Worm (Caenorhabditis elegans) whole organism, young adult: ENCODE measurements around the gene Y71H2B.8.

Source experiments
- B0261.1 ChIP-seq: sonication (generic microtip); optimal IDR thresholded peaks from 2 replicates; lab custom pipeline; 2016; ENCODE audit warnings: mild to moderate bottlenecking, missing genetic modification characterization, moderate library complexity, missing compliant biosample characterization
- C06A6.2 ChIP-seq: fragments of 200-800 bp; sonication (Bioruptor generic); conservative IDR thresholded peaks from 2 replicates; pipeline ENCODE4 v1.3.6; 2022; ENCODE audit warnings: missing genetic modification characterization, missing compliant biosample characterization
- C17E4.6 ChIP-seq: fragments of 200-800 bp; sonication (Bioruptor generic); IDR thresholded peaks from 2 replicates; pipeline ENCODE4 v1.3.6; 2022; ENCODE audit warnings: missing genetic modification reagents, missing genetic modification characterization, missing compliant biosample characterization
- D2030.7 ChIP-seq: fragments of 200-800 bp; sonication (Bioruptor generic); IDR thresholded peaks from 2 replicates; pipeline ENCODE4 v1.3.6; 2022; ENCODE audit warnings: missing genetic modification reagents, missing genetic modification characterization, missing compliant biosample characterization
- F22D6.2 ChIP-seq: sonication (generic microtip); optimal IDR thresholded peaks from 2 replicates; lab custom pipeline; 2016; ENCODE audit warnings: mild to moderate bottlenecking, missing genetic modification characterization, missing compliant biosample characterization
- F23B12.7 ChIP-seq: sonication (generic microtip); optimal IDR thresholded peaks from 2 replicates; lab custom pipeline; 2017; ENCODE audit warnings: missing genetic modification characterization, mild to moderate bottlenecking, missing compliant biosample characterization, antibody characterized with exemption, moderate library complexity; ENCODE audit not compliant: insufficient read depth
- F33H1.4 ChIP-seq: fragments of 200-800 bp; sonication (Bioruptor generic); IDR thresholded peaks from 2 replicates; pipeline ENCODE4 v1.3.6; 2022; ENCODE audit warnings: missing genetic modification reagents, missing genetic modification characterization, missing compliant biosample characterization
- F37B4.10 ChIP-seq: fragments of 200-800 bp; sonication (Bioruptor generic); IDR thresholded peaks from 2 replicates; pipeline ENCODE4 v1.3.6; 2022; ENCODE audit warnings: missing genetic modification characterization, missing compliant biosample characterization
- F57C9.4 ChIP-seq: sonication (generic microtip); optimal IDR thresholded peaks from 2 replicates; lab custom pipeline; 2017; ENCODE audit warnings: mild to moderate bottlenecking, missing genetic modification characterization, missing compliant biosample characterization
- K11D2.4 ChIP-seq: fragments of 200-800 bp; sonication (Bioruptor generic); IDR thresholded peaks from 2 replicates; pipeline ENCODE4 v1.3.6; 2022; ENCODE audit warnings: missing genetic modification reagents, missing genetic modification characterization, missing compliant biosample characterization
- Y53F4B.3 ChIP-seq: fragments of 200-800 bp; sonication (Bioruptor generic); IDR thresholded peaks from 2 replicates; pipeline ENCODE4 v1.3.6; 2022; ENCODE audit warnings: missing genetic modification reagents, missing genetic modification characterization, missing compliant biosample characterization
- athp-1 ChIP-seq: sonication (generic microtip); optimal IDR thresholded peaks from 2 replicates; lab custom pipeline; 2017; ENCODE audit warnings: mild to moderate bottlenecking, missing genetic modification characterization, missing compliant biosample characterization
- attf-5 ChIP-seq: fragments of 200-800 bp; sonication (Bioruptor generic); optimal IDR thresholded peaks from 2 replicates; lab custom pipeline; 2018; ENCODE audit warnings: mild to moderate bottlenecking, missing genetic modification characterization, missing compliant biosample characterization
- bed-1 ChIP-seq: fragments of 200-800 bp; sonication (Bioruptor generic); IDR thresholded peaks from 2 replicates; pipeline ENCODE4 v1.3.6; 2022; ENCODE audit warnings: missing genetic modification reagents, missing genetic modification characterization, missing compliant biosample characterization
- cebp-1 ChIP-seq, 2 experiments: fragments of 200-800 bp in 1 of 2; sonication (Bioruptor generic) in 1 of 2; sonication (generic microtip) in 1 of 2; IDR thresholded peaks in 1 of 2; optimal IDR thresholded peaks in 1 of 2; 2 replicates each; pipeline versions ENCODE4 v1.3.6 to Lab custom; 2017 to 2022; ENCODE audit warnings: missing compliant biosample characterization in 2 of 2, missing genetic modification characterization in 2 of 2, mild to moderate bottlenecking in 1 of 2, missing genetic modification reagents in 1 of 2, moderate library complexity in 1 of 2
- ceh-40 ChIP-seq: fragments of 200-800 bp; sonication (Bioruptor generic); IDR thresholded peaks from 2 replicates; pipeline ENCODE4 v1.3.6; 2022; ENCODE audit warnings: missing genetic modification characterization, missing compliant biosample characterization
- ceh-58 ChIP-seq: fragments of 200-800 bp; sonication (Bioruptor generic); IDR thresholded peaks from 2 replicates; pipeline ENCODE4 v1.3.6; 2022; ENCODE audit warnings: missing genetic modification characterization, missing compliant biosample characterization
- dox-1 ChIP-seq: fragments of 200-800 bp; sonication (Bioruptor generic); IDR thresholded peaks from 2 replicates; pipeline ENCODE4 v1.3.6; 2022; ENCODE audit warnings: missing genetic modification reagents, missing genetic modification characterization, missing compliant biosample characterization
- egl-18 ChIP-seq: fragments of 200-800 bp; sonication (Bioruptor generic); IDR thresholded peaks from 2 replicates; pipeline ENCODE4 v1.3.6; 2022; ENCODE audit warnings: missing genetic modification reagents, missing genetic modification characterization, missing compliant biosample characterization
- fkh-3 ChIP-seq: sonication (generic microtip); optimal IDR thresholded peaks from 2 replicates; lab custom pipeline; 2016; ENCODE audit warnings: mild to moderate bottlenecking, missing genetic modification characterization, missing compliant biosample characterization
- gei-17 ChIP-seq: fragments of 200-800 bp; sonication (Bioruptor generic); optimal IDR thresholded peaks from 2 replicates; lab custom pipeline; 2018; ENCODE audit warnings: mild to moderate bottlenecking, missing genetic modification characterization, missing compliant biosample characterization
- him-1 ChIP-seq: sonication (generic microtip); optimal IDR thresholded peaks from 2 replicates; lab custom pipeline; 2016; ENCODE audit warnings: missing genotype, missing genetic modification reagents, missing genetic modification characterization, missing compliant biosample characterization
- hlh-26 ChIP-seq: fragments of 200-800 bp; sonication (Bioruptor generic); conservative IDR thresholded peaks from 2 replicates; pipeline ENCODE4 v1.3.6; 2022; ENCODE audit warnings: missing genetic modification reagents, missing genetic modification characterization, missing compliant biosample characterization
- hmg-1.2 ChIP-seq: fragments of 200-800 bp; sonication (Bioruptor generic); IDR thresholded peaks from 2 replicates; pipeline ENCODE4 v1.3.6; 2022; ENCODE audit warnings: missing genetic modification reagents, missing genetic modification characterization, missing compliant biosample characterization
- lag-1 ChIP-seq: fragments of 200-800 bp; sonication (Bioruptor generic); IDR thresholded peaks from 2 replicates; pipeline ENCODE4 v1.3.6; 2022; ENCODE audit warnings: missing genetic modification reagents, missing genetic modification characterization, missing compliant biosample characterization
- lin-40 ChIP-seq: sonication (generic microtip); optimal IDR thresholded peaks from 2 replicates; lab custom pipeline; 2016; ENCODE audit warnings: missing genetic modification characterization, mild to moderate bottlenecking, missing compliant biosample characterization, missing genotype, missing genetic modification reagents
- lin-54 ChIP-seq: fragments of 200-800 bp; sonication (Bioruptor generic); optimal IDR thresholded peaks from 2 replicates; lab custom pipeline; 2018; ENCODE audit warnings: mild to moderate bottlenecking, missing genetic modification characterization, missing compliant biosample characterization
- lsy-27 ChIP-seq: sonication (generic microtip); optimal IDR thresholded peaks from 2 replicates; lab custom pipeline; 2017; ENCODE audit warnings: missing genetic modification characterization, mild to moderate bottlenecking, missing compliant biosample characterization, antibody characterized with exemption, missing genotype, borderline replicate concordance; ENCODE audit not compliant: insufficient read depth
- madf-10 ChIP-seq: sonication (generic microtip); optimal IDR thresholded peaks from 2 replicates; lab custom pipeline; 2016; ENCODE audit warnings: mild to moderate bottlenecking, missing genetic modification characterization, missing compliant biosample characterization
- madf-8 ChIP-seq: fragments of 200-800 bp; sonication (Bioruptor generic); conservative IDR thresholded peaks from 2 replicates; pipeline ENCODE4 v1.3.6; 2022; ENCODE audit warnings: missing genetic modification reagents, missing genetic modification characterization, missing compliant biosample characterization
- mcd-1 ChIP-seq: fragments of 200-800 bp; sonication (Bioruptor generic); IDR thresholded peaks from 2 replicates; pipeline ENCODE4 v1.3.6; 2022; ENCODE audit warnings: missing genetic modification reagents, missing genetic modification characterization, missing compliant biosample characterization
- nfyb-1 ChIP-seq: fragments of 200-800 bp; sonication (Bioruptor generic); IDR thresholded peaks from 2 replicates; pipeline ENCODE4 v1.3.6; 2022; ENCODE audit warnings: missing genetic modification reagents, missing genetic modification characterization, missing compliant biosample characterization
- nhr-80 ChIP-seq: sonication (generic microtip); optimal IDR thresholded peaks from 2 replicates; lab custom pipeline; 2016; ENCODE audit warnings: missing genetic modification characterization, missing compliant biosample characterization
- pbrm-1 ChIP-seq: fragments of 200-800 bp; sonication (Bioruptor generic); IDR thresholded peaks from 2 replicates; pipeline ENCODE4 v1.3.6; 2022; ENCODE audit warnings: missing genetic modification reagents, missing genetic modification characterization, missing compliant biosample characterization
- snpc-4 ChIP-seq, 5 experiments: fragments of 150-350 bp in 1 of 5; sonication (generic microtip) in 4 of 5; optimal IDR thresholded peaks; 2 replicates each; lab custom pipeline; 2014 to 2018; ENCODE audit warnings: missing genetic modification characterization in 5 of 5, missing biosample characterization in 3 of 5, antibody characterized with exemption in 2 of 5, mild to moderate bottlenecking in 2 of 5, missing compliant biosample characterization in 2 of 5, missing genotype in 2 of 5, moderate library complexity in 2 of 5, missing genetic modification reagents in 1 of 5
- tbx-9 ChIP-seq: sonication (generic microtip); optimal IDR thresholded peaks from 2 replicates; lab custom pipeline; 2016; ENCODE audit warnings: borderline replicate concordance, missing genetic modification characterization, inconsistent platforms, missing compliant biosample characterization
- unc-62 ChIP-seq: fragments of 150-350 bp; optimal IDR thresholded peaks from 2 replicates; lab custom pipeline; 2014; ENCODE audit warnings: missing biosample characterization, missing genetic modification reagents, missing genetic modification characterization
- ztf-3 ChIP-seq: fragments of 200-800 bp; sonication (Bioruptor generic); optimal IDR thresholded peaks from 2 replicates; lab custom pipeline; 2018; ENCODE audit warnings: mild to moderate bottlenecking, missing genetic modification characterization, missing compliant biosample characterization

Gene Y71H2B.8

DNA sequence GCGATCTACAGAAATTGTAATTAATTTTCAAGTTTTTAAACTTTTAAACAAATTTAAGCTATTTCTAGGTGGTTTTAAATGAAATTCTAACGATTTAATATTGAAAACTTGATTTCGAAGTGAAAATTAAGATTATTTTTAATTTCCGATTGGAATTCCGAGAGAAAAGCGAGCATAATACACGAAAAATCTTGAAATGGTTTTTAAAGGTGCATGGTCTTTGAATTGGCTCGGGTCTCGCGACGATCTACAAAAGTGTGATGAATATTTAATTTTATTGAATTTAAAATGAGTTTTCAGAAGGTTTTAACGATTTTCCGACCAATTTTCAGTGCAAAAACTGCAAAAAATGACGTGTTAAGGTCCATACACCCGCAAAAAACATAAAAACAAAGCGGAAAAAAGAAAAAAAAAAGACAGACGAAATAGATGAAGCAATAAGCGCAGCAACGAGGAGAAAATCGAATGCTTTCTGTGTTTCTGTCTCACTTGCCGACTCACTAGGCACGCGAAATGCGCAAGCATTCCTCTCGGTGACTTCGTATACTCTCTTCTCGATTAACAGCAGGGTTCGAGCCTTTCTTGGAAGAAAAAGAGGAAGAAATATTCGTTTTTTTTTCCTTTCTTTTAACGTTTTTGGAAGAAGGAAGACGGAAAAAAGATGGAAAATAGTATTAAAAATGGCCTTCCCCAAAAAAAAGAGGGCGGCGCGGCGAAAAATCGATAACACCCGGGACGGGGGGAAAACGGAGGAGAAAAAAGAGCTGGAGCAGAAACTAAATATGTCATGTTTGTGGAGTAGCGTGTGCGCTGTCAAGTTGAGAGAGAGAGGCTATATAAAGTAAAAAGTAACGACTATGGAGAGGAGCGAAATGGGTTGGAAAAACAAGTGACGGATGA is 2.5 kb upstream of the Y71H2B.8 start (continued):
- no peak for TF ChIP-seq him-1 (tag; lab: Kevin White, UChicago)
- peak; percentile 36 for TF ChIP-seq lin-40 (tag; lab: Kevin White, UChicago)
- peak; percentile 52 for TF ChIP-seq madf-8 (GFP tag; lab: Robert Waterston, UW)
- TF ChIP-seq F57C9.4 (tag; lab: Kevin White, UChicago): no peak
- TF ChIP-seq lin-54 (GFP tag; lab: Kevin White, UChicago): no peak
- no peak for TF ChIP-seq lsy-27 (tag; lab: Kevin White, UChicago)
- TF ChIP-seq ceh-58 (GFP tag; lab: Robert Waterston, UW): no peak
- peak; percentile 70; the same call in 1 of the 2 replicates for TF ChIP-seq nfyb-1 (GFP tag; lab: Robert Waterston, UW)
- no peak for TF ChIP-seq F23B12.7 (tag; lab: Kevin White, UChicago)
- 0 out of 2 replicates have a peak, but pooled peaks have one; percentile 15 for TF ChIP-seq pbrm-1
- no peak for TF ChIP-seq tbx-9 (tag; lab: Kevin White, UChicago)
- peak; percentile 47 for TF ChIP-seq dox-1 (GFP tag; lab: Robert Waterston, UW)
- TF ChIP-seq F37B4.10 (GFP tag; lab: Robert Waterston, UW): no peak
- TF ChIP-seq, all 124 proteins: peak for 23

DNA sequence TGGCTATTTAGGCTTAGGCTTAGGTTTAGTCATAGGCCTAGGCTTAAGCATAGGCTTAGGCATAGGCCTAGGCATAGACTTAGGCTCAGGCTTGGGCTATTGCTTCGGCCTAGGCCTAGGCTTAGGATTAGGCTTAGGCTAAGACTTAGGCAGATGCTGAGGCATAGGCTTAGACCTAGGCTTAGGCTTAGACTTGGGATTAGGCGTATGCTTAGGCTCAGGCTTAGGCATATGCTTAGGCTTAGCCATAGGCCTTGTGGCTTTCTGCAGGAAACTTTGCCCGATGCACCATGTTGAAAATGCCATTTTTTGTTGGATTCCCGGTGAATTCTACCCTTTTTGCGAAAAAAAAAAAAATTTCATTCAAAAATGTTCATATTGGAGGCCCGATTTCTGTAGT is 1.1 kb upstream of the Y71H2B.8 start:
- TF ChIP-seq ztf-3 (GFP tag; lab: Kevin White, UChicago) (no peak), B0261.1 (tag; lab: Kevin White, UChicago) (no peak), unc-62 (GFP tag; lab: Kevin White, UChicago) (no peak), lag-1 (no peak), athp-1 (tag; lab: Kevin White, UChicago) (no peak), C17E4.6 (no peak), mcd-1 (GFP tag; lab: Robert Waterston, UW) (no peak)

DNA sequence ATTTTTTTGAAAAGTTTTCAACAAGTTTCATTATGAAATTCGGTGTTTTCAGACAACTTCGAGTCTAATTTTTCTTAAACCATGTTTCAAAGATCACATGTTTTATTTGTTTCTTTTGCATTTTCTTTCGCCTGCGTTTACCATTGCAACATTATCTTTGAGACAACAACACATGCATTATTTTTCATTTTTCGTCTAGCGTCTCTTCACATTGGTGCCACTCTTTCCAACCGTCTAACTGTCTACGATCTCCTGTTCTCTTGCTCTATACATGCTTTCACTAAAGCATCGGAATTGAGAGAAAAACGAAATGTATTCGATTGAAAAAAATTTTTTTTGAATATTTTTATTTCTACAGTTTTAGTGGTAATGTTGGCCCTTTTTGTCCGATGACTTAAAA is 530 bp upstream of the Y71H2B.8 start:
- TF ChIP-seq F33H1.4 (GFP tag; lab: Robert Waterston, UW): no peak
- no peak for TF ChIP-seq pbrm-1
- no peak for TF ChIP-seq Y53F4B.3 (GFP tag; lab: Robert Waterston, UW)
- no peak for TF ChIP-seq cebp-1 (GFP tag; IDR thresholded peaks at IDR 0.05; lab: Robert Waterston, UW)
- TF ChIP-seq cebp-1 (tag; optimal IDR thresholded peaks at IDR 0.05; lab: Kevin White, UChicago): peak; percentile 53
- no peak for TF ChIP-seq ceh-40 (GFP tag; lab: Robert Waterston, UW)
- TF ChIP-seq C06A6.2 (GFP tag; lab: Robert Waterston, UW): no peak
- TF ChIP-seq egl-18 (GFP tag; lab: Robert Waterston, UW): no peak
- TF ChIP-seq hlh-26 (GFP tag; lab: Robert Waterston, UW): no peak
- TF ChIP-seq ceh-58 (GFP tag; lab: Robert Waterston, UW): no peak
- TF ChIP-seq F22D6.2: no peak
- no peak for TF ChIP-seq gei-17 (GFP tag; lab: Kevin White, UChicago)
- peak; percentile 3 for TF ChIP-seq lin-40 (tag; lab: Kevin White, UChicago)
- TF ChIP-seq madf-10: no peak
- peak; percentile 97 for TF ChIP-seq hmg-1.2 (GFP tag; lab: Robert Waterston, UW)
- no peak for TF ChIP-seq D2030.7 (GFP tag; lab: Robert Waterston, UW)
- peak; percentile 61 for TF ChIP-seq attf-5 (GFP tag; lab: Kevin White, UChicago)
- no peak for TF ChIP-seq fkh-3 (tag; lab: Kevin White, UChicago)
- peak; percentile 31 for TF ChIP-seq nhr-80
- TF ChIP-seq snpc-4 (GFP tag; optimal IDR thresholded peaks at IDR 0.05; lab: Kevin White, UChicago): no peak
- TF ChIP-seq snpc-4 (tag; optimal IDR thresholded peaks at IDR 0.05; lab: Kevin White, UChicago): no peak
- TF ChIP-seq bed-1: no peak
- no peak for TF ChIP-seq K11D2.4 (GFP tag; lab: Robert Waterston, UW)
